Fruit fly (Drosophila melanogaster): ENCODE measurements around the gene Mms19.

Mms19 gene

dm6 chr3R:5232197-5232607 lies at the start of gene Mms19, which contains the start of gene Kat60:
TSS of gene Mms19 (plus strand) at chr3R:5232543.
TSS of gene Kat60 (minus strand) at chr3R:5232209.
- TF ChIP-seq gl (tag; optimal IDR thresholded peaks at IDR 0.05) (no peak), CG8159 (tag; optimal IDR thresholded peaks at IDR 0.05) (peak; percentile 47), CG9948 (tag; optimal IDR thresholded peaks at IDR 0.05) (peak; percentile 2), fd96Ca (GFP tag; IDR thresholded peaks at IDR 0.05) (peak; percentile 60; the same call in 2 of the 3 replicates), CG32121 (GFP tag; IDR thresholded peaks at IDR 0.05) (peak; percentile 25; the same call in 1 of the 2 replicates), CG4496 (GFP tag; IDR thresholded peaks at IDR 0.05) (peak; percentile 37; the same call in 1 of the 3 replicates), CG10348 (GFP tag; IDR thresholded peaks at IDR 0.05) (no peak), Pif1A (GFP tag; optimal IDR thresholded peaks at IDR 0.05) (no peak), rn (GFP tag; IDR thresholded peaks at IDR 0.05) (peak; percentile 59; the same call in 1 of the 2 replicates), Snoo (tag; optimal IDR thresholded peaks at IDR 0.05) (no peak), EcR (GFP tag; optimal IDR thresholded peaks at IDR 0.05) (no peak), CG34367 (tag; optimal IDR thresholded peaks at IDR 0.05) (no peak), CG15710 (tag; optimal IDR thresholded peaks at IDR 0.05) (peak; percentile 49), CG14655 (GFP tag; optimal IDR thresholded peaks at IDR 0.05) (no peak), CG17806 (tag; optimal IDR thresholded peaks at IDR 0.05) (peak; percentile 23), Ets98B (GFP tag; IDR thresholded peaks at IDR 0.05) (peak; percentile 29; the same call in 1 of the 2 replicates), CG12605 (GFP tag; IDR thresholded peaks at IDR 0.05) (no peak)

- TF ChIP-seq CG8301 (tag; optimal IDR thresholded peaks at IDR 0.05) (no peak), CG4496 (GFP tag; IDR thresholded peaks at IDR 0.05) (0 out of 3 replicates have a peak, but pooled peaks have one; percentile 26), EcR (GFP tag; optimal IDR thresholded peaks at IDR 0.05) (no peak), gl (tag; optimal IDR thresholded peaks at IDR 0.05) (no peak), rn (GFP tag; IDR thresholded peaks at IDR 0.05) (no peak), CG15710 (tag; optimal IDR thresholded peaks at IDR 0.05) (no peak), D1 (tag; optimal IDR thresholded peaks at IDR 0.05) (no peak)
Measured at dm6 chr3R:5187806-5188205, 44.5 kb upstream of the Mms19 start.

DNA sequence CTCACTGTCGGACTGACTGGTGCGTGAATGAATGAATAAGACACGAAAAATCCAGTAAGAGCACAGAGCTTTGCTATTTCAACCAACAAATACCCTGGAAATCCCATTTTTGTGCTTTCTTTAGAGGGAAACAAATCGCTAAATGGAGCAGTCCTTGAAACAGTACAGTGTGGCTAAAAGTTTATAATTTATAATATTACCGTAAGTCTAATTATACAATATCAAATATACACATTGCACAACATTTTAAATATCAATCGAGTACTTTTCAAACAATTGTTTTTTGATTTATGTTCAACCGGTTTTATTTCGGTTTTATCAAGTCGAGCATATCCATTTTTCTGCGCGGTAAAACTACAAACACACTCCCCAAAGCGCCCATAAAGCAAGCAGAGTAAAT lies 39.1 kb upstream of the Mms19 start:
- no peak for TF ChIP-seq CG9948 (tag; optimal IDR thresholded peaks at IDR 0.05)
- TF ChIP-seq EcR (GFP tag; optimal IDR thresholded peaks at IDR 0.05), result no peak
- no peak for TF ChIP-seq D1 (tag; optimal IDR thresholded peaks at IDR 0.05)
- TF ChIP-seq CG10348 (GFP tag; IDR thresholded peaks at IDR 0.05), result no peak
- TF ChIP-seq Pif1A (GFP tag; optimal IDR thresholded peaks at IDR 0.05), result peak; percentile 8
- no peak for TF ChIP-seq CG15710 (tag; optimal IDR thresholded peaks at IDR 0.05)
- TF ChIP-seq CG17806 (tag; optimal IDR thresholded peaks at IDR 0.05), result no peak
- TF ChIP-seq CG8159 (tag; optimal IDR thresholded peaks at IDR 0.05), result peak; percentile 9
- TF ChIP-seq CG4496 (GFP tag; IDR thresholded peaks at IDR 0.05), result no peak
- peak; percentile 7 for TF ChIP-seq CG14655 (GFP tag; optimal IDR thresholded peaks at IDR 0.05)

- peak; percentile 4 for TF ChIP-seq Snoo (tag; optimal IDR thresholded peaks at IDR 0.05)
- peak; percentile 53 for TF ChIP-seq CG12605 (GFP tag; IDR thresholded peaks at IDR 0.05)
- TF ChIP-seq CG17806 (tag; optimal IDR thresholded peaks at IDR 0.05), result peak; percentile 23
- peak; percentile 27; the same call in 1 of the 2 replicates for TF ChIP-seq CG32121 (GFP tag; IDR thresholded peaks at IDR 0.05)
- TF ChIP-seq CG14655 (GFP tag; optimal IDR thresholded peaks at IDR 0.05), result no peak
- no peak for TF ChIP-seq Pif1B (GFP tag; optimal IDR thresholded peaks at IDR 0.05)
- TF ChIP-seq CG8301 (tag; optimal IDR thresholded peaks at IDR 0.05), result peak; percentile 21
- TF ChIP-seq gl (tag; optimal IDR thresholded peaks at IDR 0.05), result no peak
- no peak for TF ChIP-seq CG13204 (GFP tag; optimal IDR thresholded peaks at IDR 0.05)
- peak; percentile 31 for TF ChIP-seq CG15710 (tag; optimal IDR thresholded peaks at IDR 0.05)
- peak; percentile 59 for TF ChIP-seq Pif1A (GFP tag; optimal IDR thresholded peaks at IDR 0.05)
- peak; percentile 63; the same call in 1 of the 3 replicates for TF ChIP-seq CG4496 (GFP tag; IDR thresholded peaks at IDR 0.05)
- no peak for TF ChIP-seq CG8159 (tag; optimal IDR thresholded peaks at IDR 0.05)
Measured at dm6 chr3R:5198302-5198701, 34.0 kb upstream of the Mms19 start.

dm6 chr3R:5199581-5199980 lies 32.8 kb upstream of the Mms19 start:
- TF ChIP-seq D1 (tag; optimal IDR thresholded peaks at IDR 0.05) (no peak), fd96Ca (GFP tag; IDR thresholded peaks at IDR 0.05) (no peak), CG34367 (tag; optimal IDR thresholded peaks at IDR 0.05) (no peak), CG9948 (tag; optimal IDR thresholded peaks at IDR 0.05) (no peak)

- TF ChIP-seq Snoo (tag; optimal IDR thresholded peaks at IDR 0.05), result no peak
- no peak for TF ChIP-seq gl (tag; optimal IDR thresholded peaks at IDR 0.05)
- TF ChIP-seq Ets98B (GFP tag; IDR thresholded peaks at IDR 0.05), result no peak
- TF ChIP-seq CG17806 (tag; optimal IDR thresholded peaks at IDR 0.05), result no peak
- no peak for TF ChIP-seq EcR (GFP tag; optimal IDR thresholded peaks at IDR 0.05)
- no peak for TF ChIP-seq CG32121 (GFP tag; IDR thresholded peaks at IDR 0.05)
- no peak for TF ChIP-seq CG34367 (tag; optimal IDR thresholded peaks at IDR 0.05)
- no peak for TF ChIP-seq fd96Ca (GFP tag; IDR thresholded peaks at IDR 0.05)
- TF ChIP-seq Pif1A (GFP tag; optimal IDR thresholded peaks at IDR 0.05), result no peak
- TF ChIP-seq CG12605 (GFP tag; IDR thresholded peaks at IDR 0.05), result no peak
- no peak for TF ChIP-seq D1 (tag; optimal IDR thresholded peaks at IDR 0.05)
- TF ChIP-seq CG8301 (tag; optimal IDR thresholded peaks at IDR 0.05), result no peak
- TF ChIP-seq rn (GFP tag; IDR thresholded peaks at IDR 0.05), result no peak
- no peak for TF ChIP-seq CG4496 (GFP tag; IDR thresholded peaks at IDR 0.05)
- no peak for TF ChIP-seq CG9948 (tag; optimal IDR thresholded peaks at IDR 0.05)
- TF ChIP-seq CG10348 (GFP tag; IDR thresholded peaks at IDR 0.05), result no peak
- no peak for TF ChIP-seq CG8159 (tag; optimal IDR thresholded peaks at IDR 0.05)
Measured at dm6 chr3R:5203796-5204195, 28.5 kb upstream of the Mms19 start.

All from whole organism, pupa.